Fruit fly (Drosophila melanogaster): Measurements from ENCODE around the gene Cog4.

The Cog4 gene

dm6 chr2L:10531521-10531920, 43.1 kb upstream of the Cog4 start, which contains the start of gene CG18301:
TSS of gene CG18301 (plus strand) at chr2L:10531821.
- TF ChIP-seq CG10654 (GFP tag; optimal IDR thresholded peaks at IDR 0.05), result no peak
- no peak for TF ChIP-seq jing (GFP tag; optimal IDR thresholded peaks at IDR 0.05)
- no peak for TF ChIP-seq knrl (GFP tag; IDR thresholded peaks at IDR 0.05; ENCODE audit: partially characterized antibody)
- no peak for TF ChIP-seq Oaz (GFP tag; IDR thresholded peaks at IDR 0.05)
- TF ChIP-seq br (optimal IDR thresholded peaks at IDR 0.05), result no peak
- TF ChIP-seq CG12391 (tag; optimal IDR thresholded peaks at IDR 0.05), result no peak
- TF ChIP-seq CG9215 (GFP tag; IDR thresholded peaks at IDR 0.05), result no peak
- no peak for TF ChIP-seq Camta (GFP tag; optimal IDR thresholded peaks at IDR 0.05)
- TF ChIP-seq Lhr (GFP tag; optimal IDR thresholded peaks at IDR 0.05), result no peak
- TF ChIP-seq CG7963 (GFP tag; IDR thresholded peaks at IDR 0.05; ENCODE audit: partially characterized antibody), result no peak
- no peak for TF ChIP-seq CG33557 (GFP tag; optimal IDR thresholded peaks at IDR 0.05)
- no peak for TF ChIP-seq lab (GFP tag; optimal IDR thresholded peaks at IDR 0.05)
- TF ChIP-seq maf-S (GFP tag; optimal IDR thresholded peaks at IDR 0.05), result no peak
- TF ChIP-seq CG18764 (GFP tag; optimal IDR thresholded peaks at IDR 0.05), result no peak
- TF ChIP-seq CG4328 (GFP tag; optimal IDR thresholded peaks at IDR 0.05), result no peak
- no peak for TF ChIP-seq Max (GFP tag; optimal IDR thresholded peaks at IDR 0.05)

- TF ChIP-seq Asciz (GFP tag; optimal IDR thresholded peaks at IDR 0.05), result no peak
- no peak for TF ChIP-seq B-H2 (GFP tag; optimal IDR thresholded peaks at IDR 0.05)
- no peak for TF ChIP-seq jumu (GFP tag; optimal IDR thresholded peaks at IDR 0.05)
- no peak for TF ChIP-seq amos (GFP tag; IDR thresholded peaks at IDR 0.05; ENCODE audit: partially characterized antibody)
- TF ChIP-seq her (GFP tag; optimal IDR thresholded peaks at IDR 0.05), result no peak
- TF ChIP-seq vnd (GFP tag; IDR thresholded peaks at IDR 0.05; ENCODE audit: partially characterized antibody), result no peak
These were observed 41.7 kb upstream of the Cog4 start for dm6 chr2L:10530089-10530488.

DNA sequence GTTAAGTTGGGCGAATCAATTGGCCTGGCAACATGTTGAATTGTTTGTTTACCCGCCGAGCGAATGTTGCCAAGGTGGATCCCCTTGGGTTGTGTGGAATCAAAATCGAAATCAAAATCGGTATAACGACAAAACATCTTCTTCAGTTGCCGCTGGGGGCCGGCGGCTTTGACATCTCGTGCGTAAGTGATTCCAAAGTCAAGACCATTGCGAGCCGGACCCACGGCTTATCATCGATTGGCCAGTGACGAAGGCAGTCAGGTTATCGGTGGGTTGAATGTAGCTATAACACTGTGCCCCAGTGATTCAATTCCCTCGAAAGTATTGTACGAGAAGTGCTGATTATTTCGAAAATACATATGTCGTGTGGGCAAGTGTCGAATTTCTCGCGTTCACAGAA, 40.6 kb upstream of the Cog4 start:
- TF ChIP-seq disco-r (GFP tag; optimal IDR thresholded peaks at IDR 0.05) (no peak), yki (optimal IDR thresholded peaks at IDR 0.05) (no peak), CG15479 (GFP tag; optimal IDR thresholded peaks at IDR 0.05) (peak; percentile 48), Tbp (GFP tag; optimal IDR thresholded peaks at IDR 0.05) (no peak), CG10543 (GFP tag; optimal IDR thresholded peaks at IDR 0.05) (peak; percentile 23), NC2α (GFP tag; optimal IDR thresholded peaks at IDR 0.05) (no peak), sug (tag; optimal IDR thresholded peaks at IDR 0.05) (peak; percentile 97), btn (GFP tag; optimal IDR thresholded peaks at IDR 0.05) (no peak), HLH4C (GFP tag; IDR thresholded peaks at IDR 0.05; ENCODE audit: partially characterized antibody) (no peak), Awh (GFP tag; IDR thresholded peaks at IDR 0.05) (0 out of 2 replicates have a peak, but pooled peaks have one; percentile 22), Hr78 (GFP tag; optimal IDR thresholded peaks at IDR 0.05) (peak in 1 of 2 experiments; percentile 54), CG42726 (GFP tag; IDR thresholded peaks at IDR 0.05; ENCODE audit: partially characterized antibody) (0 out of 2 replicates have a peak, but pooled peaks have one; percentile 15), chinmo (GFP tag; IDR thresholded peaks at IDR 0.05; ENCODE audit: partially characterized antibody) (0 out of 4 replicates have a peak, but pooled peaks have one; percentile 32), ftz-f1 (GFP tag; optimal IDR thresholded peaks at IDR 0.05) (peak; percentile 81), CG11504 (tag; optimal IDR thresholded peaks at IDR 0.05) (peak; percentile 98), cwo (GFP tag; optimal IDR thresholded peaks at IDR 0.05) (peak; percentile 90), Pdp1 (GFP tag; optimal IDR thresholded peaks at IDR 0.05) (peak in 1 of 2 experiments; percentile 77), CG34376 (GFP tag; optimal IDR thresholded peaks at IDR 0.05) (peak; percentile 83), CG2199 (GFP tag; IDR thresholded peaks at IDR 0.05) (peak; percentile 71; the same call in 1 of the 3 replicates), BEAF-32 (GFP tag; optimal IDR thresholded peaks at IDR 0.05) (no peak)

Data from whole organism, embryonic.